Worm (Caenorhabditis elegans): ENCODE measurements around the gene C15H7.3.

The C15H7.3 gene

DNA sequence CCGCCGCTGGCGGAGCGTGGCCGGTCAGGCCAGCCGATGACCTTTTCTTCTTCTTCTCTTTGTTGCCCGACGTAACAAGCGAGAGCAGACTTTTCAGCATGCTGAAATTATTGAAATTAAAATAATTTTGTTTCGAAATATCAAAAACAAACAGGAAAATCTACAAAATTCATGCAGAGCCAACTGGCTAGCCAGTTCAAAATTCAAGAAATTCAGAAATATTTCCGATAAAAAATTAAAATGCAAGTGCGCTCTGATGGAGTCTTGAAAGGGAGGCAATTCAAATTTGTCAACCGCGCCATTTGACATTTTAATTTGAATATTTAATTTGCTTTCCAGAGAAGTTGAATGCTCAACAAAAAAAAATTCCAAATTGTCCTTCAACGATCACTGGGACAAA, 51.1 kb downstream of the C15H7.3 start, which contains the start of gene F58A4.2:
TSS of gene F58A4.2 (minus strand) at position 101 of the 400 bp plus-strand sequence.
- TF ChIP-seq R02D3.7 (tag; optimal IDR thresholded peaks at IDR 0.05) (no peak), nhr-237 (tag; optimal IDR thresholded peaks at IDR 0.05) (no peak), mab-5 (tag; optimal IDR thresholded peaks at IDR 0.05) (no peak), sma-9 (GFP tag; optimal IDR thresholded peaks at IDR 0.05) (no peak), sma-9 (tag; optimal IDR thresholded peaks at IDR 0.05) (no peak)

Measured in whole organism, L2 larva.